Fruit fly (Drosophila melanogaster) whole organism, embryonic: ENCODE data around the gene Efr.

Experiments
- Adf1 ChIP-seq: fragments of 200-800 bp; sonication (Bioruptor generic); IDR thresholded peaks from 2 replicates; pipeline ENCODE4 v1.3.6; 2022; ENCODE audit warnings: missing biosample characterization, missing genetic modification characterization
- Asciz ChIP-seq: fragments of 200-800 bp; sonication (Bioruptor generic); optimal IDR thresholded peaks from 2 replicates; lab custom pipeline; 2017; ENCODE audit warnings: missing biosample characterization, mild to moderate bottlenecking, missing genetic modification characterization, missing genetic modification reagents
- BEAF-32 ChIP-seq: fragments of 200-800 bp; sonication (Bioruptor generic); optimal IDR thresholded peaks from 3 replicates; lab custom pipeline; 2017; ENCODE audit warnings: missing biosample characterization, missing genetic modification characterization, mild to moderate bottlenecking, moderate library complexity, missing genetic modification reagents
- Blimp-1 ChIP-seq: fragments of 200-800 bp; sonication (Bioruptor generic); optimal IDR thresholded peaks from 3 replicates; lab custom pipeline; 2018; ENCODE audit warnings: missing biosample characterization, missing genetic modification characterization, mild to moderate bottlenecking, moderate library complexity, missing genetic modification reagents
- CG10267 ChIP-seq: fragments of 200-800 bp; sonication (Bioruptor generic); optimal IDR thresholded peaks from 2 replicates; lab custom pipeline; 2018; ENCODE audit warnings: missing biosample characterization, mild to moderate bottlenecking, missing genetic modification characterization, moderate library complexity
- CG10274 ChIP-seq: fragments of 200-800 bp; sonication (Bioruptor generic); optimal IDR thresholded peaks from 3 replicates; lab custom pipeline; 2017; ENCODE audit warnings: missing biosample characterization, mild to moderate bottlenecking, missing genetic modification characterization
- CG10959 ChIP-seq: fragments of 200-800 bp; sonication (Bioruptor generic); IDR thresholded peaks from 2 replicates; pipeline ENCODE4 v1.3.6; 2022; ENCODE audit warnings: missing biosample characterization, missing genetic modification characterization
- CG11247 ChIP-seq: fragments of 200-800 bp; sonication (Bioruptor generic); IDR thresholded peaks from 2 replicates; pipeline ENCODE4 v1.3.6; 2022; ENCODE audit warnings: missing biosample characterization, missing genetic modification characterization
- CG13123 ChIP-seq: fragments of 200-800 bp; sonication (Bioruptor generic); optimal IDR thresholded peaks from 2 replicates; lab custom pipeline; 2016; ENCODE audit warnings: missing biosample characterization, missing genetic modification characterization
- CG13894 ChIP-seq: fragments of 200-800 bp; sonication (Bioruptor generic); optimal IDR thresholded peaks from 3 replicates; lab custom pipeline; 2018; ENCODE audit warnings: missing biosample characterization, mild to moderate bottlenecking, missing genetic modification characterization, moderate library complexity
- CG17186 ChIP-seq: fragments of 200-800 bp; sonication (Bioruptor generic); optimal IDR thresholded peaks from 3 replicates; lab custom pipeline; 2017; ENCODE audit warnings: missing biosample characterization, missing genetic modification reagents, missing genetic modification characterization
- CG17385 ChIP-seq: fragments of 200-800 bp; sonication (Bioruptor generic); optimal IDR thresholded peaks from 3 replicates; lab custom pipeline; 2018; ENCODE audit warnings: missing biosample characterization, mild to moderate bottlenecking, missing genetic modification characterization
- CG17612 ChIP-seq: fragments of 200-800 bp; sonication (Bioruptor generic); IDR thresholded peaks from 2 replicates; pipeline ENCODE4 v1.3.6; 2022; ENCODE audit warnings: missing biosample characterization, missing genetic modification characterization
- CG1792 ChIP-seq: fragments of 200-800 bp; sonication (Bioruptor generic); optimal IDR thresholded peaks from 2 replicates; lab custom pipeline; 2016; ENCODE audit warnings: missing biosample characterization, missing genetic modification characterization
- CG1832 ChIP-seq: fragments of 200-800 bp; sonication (Bioruptor generic); optimal IDR thresholded peaks from 2 replicates; lab custom pipeline; 2017; ENCODE audit warnings: missing biosample characterization, mild to moderate bottlenecking, missing genetic modification characterization, inconsistent platforms
- CG2116 ChIP-seq: fragments of 200-800 bp; sonication (Bioruptor generic); optimal IDR thresholded peaks from 3 replicates; lab custom pipeline; 2018; ENCODE audit warnings: missing biosample characterization, mild to moderate bottlenecking, missing genetic modification characterization
- CG30020 ChIP-seq: fragments of 200-800 bp; optimal IDR thresholded peaks from 2 replicates; lab custom pipeline; 2019; ENCODE audit warnings: missing biosample characterization, mild to moderate bottlenecking, missing genetic modification characterization, moderate library complexity
- CG7745 ChIP-seq: fragments of 200-800 bp; sonication (Bioruptor generic); optimal IDR thresholded peaks from 2 replicates; lab custom pipeline; 2018; ENCODE audit warnings: missing biosample characterization, mild to moderate bottlenecking, missing genetic modification characterization, moderate library complexity
- CG7928 ChIP-seq: fragments of 200-800 bp; sonication (Bioruptor generic); optimal IDR thresholded peaks from 2 replicates; lab custom pipeline; 2017; ENCODE audit warnings: missing biosample characterization, mild to moderate bottlenecking, missing genetic modification characterization
- CG9932 ChIP-seq: fragments of 200-800 bp; sonication (Bioruptor generic); IDR thresholded peaks from 2 replicates; pipeline ENCODE4 v1.3.6; 2022; ENCODE audit warnings: missing biosample characterization, missing genetic modification characterization
- Chrac-16 ChIP-seq: fragments of 200-800 bp; sonication (Bioruptor generic); optimal IDR thresholded peaks from 3 replicates; lab custom pipeline; 2016; ENCODE audit warnings: missing biosample characterization, missing genetic modification characterization
- Doc3 ChIP-seq: fragments of 200-800 bp; sonication (Bioruptor generic); IDR thresholded peaks from 3 replicates; pipeline ENCODE4 v1.3.6; 2022; ENCODE audit warnings: missing biosample characterization, missing genetic modification characterization; ENCODE audit not compliant: partially characterized antibody
- Dp ChIP-seq: fragments of 200-800 bp; sonication (Bioruptor generic); optimal IDR thresholded peaks from 2 replicates; lab custom pipeline; 2018; ENCODE audit warnings: missing biosample characterization, mild to moderate bottlenecking, missing genetic modification characterization, moderate library complexity
- Dref ChIP-seq: fragments of 200-800 bp; sonication (Bioruptor generic); IDR thresholded peaks from 2 replicates; pipeline ENCODE4 v1.3.6; 2022; ENCODE audit warnings: missing biosample characterization, missing genetic modification characterization
- E2f2 ChIP-seq: fragments of 200-800 bp; sonication (Bioruptor generic); IDR thresholded peaks from 2 replicates; pipeline ENCODE4 v1.3.6; 2022; ENCODE audit warnings: missing biosample characterization, missing genetic modification characterization
- Elba2 ChIP-seq: fragments of 200-800 bp; sonication (Bioruptor generic); optimal IDR thresholded peaks from 3 replicates; lab custom pipeline; 2016; ENCODE audit warnings: missing biosample characterization, missing genetic modification characterization
- Ets97D ChIP-seq: fragments of 200-800 bp; sonication (Bioruptor generic); optimal IDR thresholded peaks from 3 replicates; lab custom pipeline; 2016; ENCODE audit warnings: missing biosample characterization, missing genetic modification characterization
- GATAe ChIP-seq: fragments of 200-800 bp; sonication (Bioruptor generic); conservative IDR thresholded peaks from 2 replicates; pipeline ENCODE4 v1.3.6; 2022; ENCODE audit warnings: missing biosample characterization, missing genetic modification characterization
- NFAT ChIP-seq: fragments of 200-800 bp; sonication (Bioruptor generic); IDR thresholded peaks from 2 replicates; pipeline ENCODE4 v1.3.6; 2022; ENCODE audit warnings: missing biosample characterization, missing genetic modification characterization
- NfI ChIP-seq: fragments of 200-800 bp; sonication (Bioruptor generic); optimal IDR thresholded peaks from 3 replicates; lab custom pipeline; 2018; ENCODE audit warnings: missing biosample characterization, mild to moderate bottlenecking, missing genetic modification characterization, moderate library complexity
- Pdp1 ChIP-seq, 2 experiments: fragments of 200-800 bp; sonication (Bioruptor generic); optimal IDR thresholded peaks; 3 replicates each; lab custom pipeline; 2016; ENCODE audit warnings: missing biosample characterization in 2 of 2, missing genetic modification characterization in 2 of 2, mild to moderate bottlenecking in 1 of 2, moderate library complexity in 1 of 2
- Ptx1 ChIP-seq: fragments of 200-800 bp; sonication (Bioruptor generic); IDR thresholded peaks from 2 replicates; pipeline ENCODE4 v1.3.6; 2022; ENCODE audit warnings: missing biosample characterization, missing genetic modification characterization
- Usf ChIP-seq: fragments of 200-800 bp; sonication (Bioruptor generic); optimal IDR thresholded peaks from 2 replicates; lab custom pipeline; 2017; ENCODE audit warnings: missing genotype, missing biosample characterization, missing genetic modification characterization
- crp ChIP-seq, 2 experiments: fragments of 200-800 bp; sonication (Bioruptor generic); optimal IDR thresholded peaks; 2 replicates in 1 of 2; 3 replicates in 1 of 2; lab custom pipeline; 2017; ENCODE audit warnings: missing biosample characterization in 2 of 2, missing genetic modification characterization in 2 of 2, mild to moderate bottlenecking in 1 of 2, moderate library complexity in 1 of 2
- dimm ChIP-seq: fragments of 200-800 bp; sonication (Bioruptor generic); IDR thresholded peaks from 2 replicates; pipeline ENCODE4 v1.3.6; 2022; ENCODE audit warnings: missing biosample characterization, missing genetic modification characterization
- esg ChIP-seq: fragments of 200-800 bp; sonication (Bioruptor generic); conservative IDR thresholded peaks from 2 replicates; pipeline ENCODE4 v1.3.6; 2022; ENCODE audit warnings: missing biosample characterization, missing genetic modification characterization
- fd64A ChIP-seq: fragments of 200-800 bp; sonication (Bioruptor generic); optimal IDR thresholded peaks from 3 replicates; lab custom pipeline; 2018; ENCODE audit warnings: missing biosample characterization, mild to moderate bottlenecking, missing genetic modification characterization
- fru ChIP-seq: fragments of >200 bp; optimal IDR thresholded peaks from 2 replicates; lab custom pipeline; 2017
- gcm2 ChIP-seq: fragments of 200-800 bp; sonication (Bioruptor generic); optimal IDR thresholded peaks from 2 replicates; lab custom pipeline; 2016; ENCODE audit warnings: missing biosample characterization, missing genetic modification characterization
- hkb ChIP-seq, 2 experiments: fragments of 200-800 bp in 1 of 2; fragments of >200 bp in 1 of 2; sonication (Bioruptor generic) in 1 of 2; IDR thresholded peaks in 1 of 2; optimal IDR thresholded peaks in 1 of 2; 2 replicates each; pipeline versions ENCODE4 v1.3.6 to Lab custom; 2017 to 2022; ENCODE audit warnings: missing biosample characterization in 1 of 2, missing genetic modification characterization in 1 of 2
- lov ChIP-seq, 2 experiments: fragments of 200-800 bp in 1 of 2; fragments of >200 bp in 1 of 2; sonication (Bioruptor generic) in 1 of 2; IDR thresholded peaks in 1 of 2; optimal IDR thresholded peaks in 1 of 2; 2 replicates in 1 of 2; 3 replicates in 1 of 2; pipeline versions ENCODE4 v1.3.6 to Lab custom; 2017 to 2022; ENCODE audit warnings: missing biosample characterization in 1 of 2, missing genetic modification characterization in 1 of 2
- nau ChIP-seq: fragments of 200-800 bp; sonication (Bioruptor generic); optimal IDR thresholded peaks from 3 replicates; lab custom pipeline; 2017; ENCODE audit warnings: missing biosample characterization, mild to moderate bottlenecking, missing genetic modification characterization, missing genetic modification reagents
- pum ChIP-seq: fragments of 200-800 bp; sonication (Bioruptor generic); optimal IDR thresholded peaks from 2 replicates; lab custom pipeline; 2016; ENCODE audit warnings: missing biosample characterization, missing genetic modification characterization
- sens-2 ChIP-seq: fragments of 200-800 bp; sonication (Bioruptor generic); IDR thresholded peaks from 2 replicates; pipeline ENCODE4 v1.3.6; 2022; ENCODE audit warnings: missing biosample characterization, missing genetic modification characterization
- stwl ChIP-seq: fragments of 200-800 bp; sonication (Bioruptor generic); optimal IDR thresholded peaks from 3 replicates; lab custom pipeline; 2018; ENCODE audit warnings: missing biosample characterization, mild to moderate bottlenecking, missing genetic modification characterization, moderate library complexity
- sug ChIP-seq: fragments of 200-800 bp; optimal IDR thresholded peaks from 2 replicates; lab custom pipeline; 2019; ENCODE audit warnings: missing biosample characterization, mild to moderate bottlenecking, missing genetic modification characterization, moderate library complexity
- tup ChIP-seq: fragments of 200-800 bp; sonication (Bioruptor generic); optimal IDR thresholded peaks from 2 replicates; lab custom pipeline; 2016; ENCODE audit warnings: missing biosample characterization, mild to moderate bottlenecking, missing genetic modification characterization, moderate library complexity
- twi ChIP-seq: fragments of 200-800 bp; optimal IDR thresholded peaks from 2 replicates; lab custom pipeline; 2019; ENCODE audit warnings: missing biosample characterization, mild to moderate bottlenecking, missing genetic modification characterization, moderate library complexity
- unc-4 ChIP-seq: fragments of 200-800 bp; sonication (Bioruptor generic); IDR thresholded peaks from 2 replicates; pipeline ENCODE4 v1.3.6; 2022; ENCODE audit warnings: missing biosample characterization, missing genetic modification characterization; ENCODE audit not compliant: partially characterized antibody

The Efr gene

DNA sequence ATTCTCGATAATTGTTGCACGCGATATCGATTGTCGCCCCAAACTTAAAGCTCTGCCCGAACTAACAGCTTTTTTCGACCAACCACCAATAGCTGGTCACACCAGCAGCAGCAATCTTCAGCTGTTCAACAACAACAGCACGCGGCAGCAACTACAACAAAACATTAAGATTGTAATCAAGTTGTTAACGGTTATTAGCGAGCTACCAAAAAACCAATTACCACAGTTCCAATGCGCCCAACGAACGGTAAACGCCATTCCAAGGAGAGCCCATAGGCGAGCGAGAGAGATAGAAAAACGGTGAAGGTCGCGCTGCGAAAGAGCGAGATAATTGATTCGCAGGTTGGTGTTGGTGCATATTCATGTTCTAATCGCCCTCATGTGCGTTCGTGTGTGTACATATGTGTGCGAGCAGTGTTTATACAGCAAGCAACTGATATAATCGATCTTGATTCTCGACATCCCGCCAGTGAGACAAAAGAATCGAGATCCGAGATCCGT lies at the start of gene Efr (continued):
- peak; percentile 59 for TF ChIP-seq Adf1
- TF ChIP-seq sens-2 (GFP tag; lab: Robert Waterston, UW): no peak
- TF ChIP-seq Doc3 (GFP tag; lab: Robert Waterston, UW): 0 out of 3 replicates have a peak, but pooled peaks have one; percentile 14
- no peak for TF ChIP-seq Chrac-16
- no peak for TF ChIP-seq fd64A (GFP tag; lab: Kevin White, UChicago)
- no peak for TF ChIP-seq Ets97D (GFP tag; lab: Kevin White, UChicago)
- TF ChIP-seq CG1792 (GFP tag; lab: Kevin White, UChicago): no peak
- no peak for TF ChIP-seq hkb (optimal IDR thresholded peaks at IDR 0.05; lab: Kevin White, UChicago)
- TF ChIP-seq hkb (GFP tag; IDR thresholded peaks at IDR 0.05; lab: Robert Waterston, UW): no peak
- TF ChIP-seq Blimp-1 (GFP tag; lab: Kevin White, UChicago): no peak
- peak; percentile 25 for TF ChIP-seq CG1832 (GFP tag; lab: Kevin White, UChicago)
- TF ChIP-seq CG17612 (GFP tag; lab: Robert Waterston, UW): no peak
- no peak for TF ChIP-seq CG17186
- no peak for TF ChIP-seq nau
- peak; percentile 71 for TF ChIP-seq sug
- peak; percentile 28 for TF ChIP-seq BEAF-32 (GFP tag; lab: Kevin White, UChicago)
- no peak for TF ChIP-seq NfI (GFP tag; lab: Kevin White, UChicago)
- peak; percentile 85 for TF ChIP-seq E2f2
- no peak for TF ChIP-seq CG10959 (GFP tag; lab: Robert Waterston, UW)
- TF ChIP-seq stwl (tag; lab: Kevin White, UChicago): peak; percentile 15
- TF ChIP-seq gcm2 (GFP tag; lab: Kevin White, UChicago): no peak
- TF ChIP-seq CG17385: no peak
- TF ChIP-seq GATAe (GFP tag; lab: Robert Waterston, UW): 0 out of 2 replicates have a peak, but pooled peaks have one; percentile 33
- no peak for TF ChIP-seq Usf (GFP tag; lab: Kevin White, UChicago)
- no peak for TF ChIP-seq lov (optimal IDR thresholded peaks at IDR 0.05; lab: Kevin White, UChicago)
- 0 out of 3 replicates have a peak, but pooled peaks have one; percentile 30 for TF ChIP-seq lov (GFP tag; IDR thresholded peaks at IDR 0.05; lab: Robert Waterston, UW)
- TF ChIP-seq unc-4 (GFP tag; lab: Robert Waterston, UW): peak; percentile 52
- TF ChIP-seq fru (lab: Kevin White, UChicago): no peak
- no peak for TF ChIP-seq CG11247 (GFP tag; lab: Robert Waterston, UW)
- peak; percentile 84 for TF ChIP-seq Dp (GFP tag; lab: Kevin White, UChicago)
- no peak for TF ChIP-seq CG13123 (GFP tag; lab: Kevin White, UChicago)
- no peak for TF ChIP-seq CG7928 (GFP tag; lab: Kevin White, UChicago)
- no peak for TF ChIP-seq pum (GFP tag; lab: Kevin White, UChicago)
- peak in 1 of 2 experiments; percentile 50 for TF ChIP-seq Pdp1 (GFP tag; optimal IDR thresholded peaks at IDR 0.05; lab: Kevin White, UChicago)
- no peak for TF ChIP-seq CG7745 (tag; lab: Kevin White, UChicago)
- TF ChIP-seq Elba2 (GFP tag; lab: Kevin White, UChicago): no peak
- no peak for TF ChIP-seq dimm
- peak in 1 of 2 experiments; percentile 83 for TF ChIP-seq crp (GFP tag; optimal IDR thresholded peaks at IDR 0.05; lab: Kevin White, UChicago)
- TF ChIP-seq CG10267 (tag; lab: Kevin White, UChicago): no peak
- peak; percentile 17 for TF ChIP-seq CG13894 (tag; lab: Kevin White, UChicago)
- TF ChIP-seq CG10274 (GFP tag; lab: Kevin White, UChicago): no peak
- peak; percentile 22 for TF ChIP-seq CG2116 (GFP tag; lab: Kevin White, UChicago)
- no peak for TF ChIP-seq Asciz
- no peak for TF ChIP-seq tup (GFP tag; lab: Kevin White, UChicago)
- TF ChIP-seq Ptx1: no peak
- no peak for TF ChIP-seq NFAT (GFP tag; lab: Robert Waterston, UW)
- peak; percentile 76 for TF ChIP-seq Dref (GFP tag; lab: Robert Waterston, UW)
- TF ChIP-seq CG9932 (GFP tag; lab: Robert Waterston, UW): no peak
- no peak for TF ChIP-seq esg (GFP tag; lab: Robert Waterston, UW)
- TF ChIP-seq CG30020 (tag; lab: Kevin White, UChicago): no peak
- TF ChIP-seq twi (tag; lab: Kevin White, UChicago): no peak
